Fruit fly (Drosophila melanogaster) whole organism, embryonic: Measurements from ENCODE around the gene Gmap.

Experiments
- B-H2 ChIP-seq: fragments of 200-800 bp; sonication (Bioruptor generic); optimal IDR thresholded peaks from 2 replicates; lab custom pipeline; 2018; ENCODE audit warnings: missing biosample characterization, mild to moderate bottlenecking, missing genetic modification characterization
- CG14441 ChIP-seq: fragments of 200-800 bp; sonication (Bioruptor generic); IDR thresholded peaks from 2 replicates; pipeline ENCODE4 v1.3.6; 2022; ENCODE audit warnings: missing biosample characterization, missing genetic modification characterization
- CG15601 ChIP-seq: fragments of 200-800 bp; sonication (Bioruptor generic); optimal IDR thresholded peaks from 3 replicates; lab custom pipeline; 2019; ENCODE audit warnings: missing biosample characterization, mild to moderate bottlenecking, missing genetic modification characterization, moderate library complexity
- CG1792 ChIP-seq: fragments of 200-800 bp; sonication (Bioruptor generic); optimal IDR thresholded peaks from 2 replicates; lab custom pipeline; 2016; ENCODE audit warnings: missing biosample characterization, missing genetic modification characterization
- CG30431 ChIP-seq: fragments of 200-800 bp; sonication (Bioruptor generic); optimal IDR thresholded peaks from 2 replicates; lab custom pipeline; 2017; ENCODE audit warnings: missing biosample characterization, missing genetic modification characterization
- CG4617 ChIP-seq: fragments of 200-800 bp; sonication (Bioruptor generic); optimal IDR thresholded peaks from 3 replicates; lab custom pipeline; 2016; ENCODE audit warnings: missing biosample characterization, missing genetic modification characterization, borderline replicate concordance
- CG4854 ChIP-seq: fragments of 200-800 bp; sonication (Bioruptor generic); optimal IDR thresholded peaks from 2 replicates; lab custom pipeline; 2016; ENCODE audit warnings: missing biosample characterization, missing genetic modification characterization, inconsistent platforms
- CG8478 ChIP-seq: fragments of >200 bp; optimal IDR thresholded peaks from 2 replicates; lab custom pipeline; 2018
- Chrac-16 ChIP-seq: fragments of 200-800 bp; sonication (Bioruptor generic); optimal IDR thresholded peaks from 3 replicates; lab custom pipeline; 2016; ENCODE audit warnings: missing biosample characterization, missing genetic modification characterization
- Deaf1 ChIP-seq: fragments of 200-800 bp; optimal IDR thresholded peaks from 3 replicates; lab custom pipeline; 2019; ENCODE audit warnings: missing biosample characterization, mild to moderate bottlenecking, missing genetic modification characterization, moderate library complexity
- Hmx ChIP-seq: fragments of 200-800 bp; sonication (Bioruptor generic); optimal IDR thresholded peaks from 2 replicates; lab custom pipeline; 2016; ENCODE audit warnings: missing biosample characterization, missing genetic modification characterization
- fu2 ChIP-seq: fragments of 200-800 bp; sonication (Bioruptor generic); optimal IDR thresholded peaks from 2 replicates; lab custom pipeline; 2016; ENCODE audit warnings: missing biosample characterization, missing genetic modification characterization
- slou ChIP-seq: fragments of 200-800 bp; sonication (Bioruptor generic); optimal IDR thresholded peaks from 3 replicates; lab custom pipeline; 2016; ENCODE audit warnings: missing biosample characterization, missing genetic modification characterization
- stwl ChIP-seq: fragments of 200-800 bp; sonication (Bioruptor generic); optimal IDR thresholded peaks from 3 replicates; lab custom pipeline; 2018; ENCODE audit warnings: missing biosample characterization, mild to moderate bottlenecking, missing genetic modification characterization, moderate library complexity

- TF ChIP-seq CG8478 (lab: Kevin White, UChicago) (no peak), CG30431 (no peak), Hmx (no peak), Chrac-16 (no peak), B-H2 (GFP tag; lab: Kevin White, UChicago) (no peak), CG4854 (GFP tag; lab: Kevin White, UChicago) (no peak), stwl (tag; lab: Kevin White, UChicago) (no peak), CG1792 (GFP tag; lab: Kevin White, UChicago) (no peak), CG4617 (no peak), fu2 (GFP tag; lab: Kevin White, UChicago) (no peak), Deaf1 (no peak), CG15601 (tag; lab: Kevin White, UChicago) (no peak), slou (no peak), CG14441 (GFP tag; lab: Robert Waterston, UW) (no peak)
These were observed 42.5 kb downstream of the Gmap start for dm6 chrX:15529197-15529596.
